Worm (Caenorhabditis elegans): ENCODE measurements around the gene irld-20.

- TF ChIP-seq snpc-4 (tag; optimal IDR thresholded peaks at IDR 0.05) (no peak), ztf-11 (tag; optimal IDR thresholded peaks at IDR 0.05) (no peak), unc-62 (GFP tag; optimal IDR thresholded peaks at IDR 0.05) (no peak), ama-1 (optimal IDR thresholded peaks at IDR 0.05) (no peak), nhr-237 (tag; optimal IDR thresholded peaks at IDR 0.05) (no peak)
Observed at ce11 chrIII:12789420-12789819, 38.5 kb downstream of the irld-20 start, which contains the start of gene BE10.1.

Data from whole organism, L3 larva.